Worm (Caenorhabditis elegans) whole organism, L2 larva: ENCODE data around the gene str-146.

Experiments used
- F13H6.1 ChIP-seq: sonication (generic microtip); optimal IDR thresholded peaks from 2 replicates; lab custom pipeline; 2016; ENCODE audit warnings: missing genetic modification characterization, missing compliant biosample characterization
- alr-1 ChIP-seq: fragments of 150-350 bp; optimal IDR thresholded peaks from 2 replicates; lab custom pipeline; 2014; ENCODE audit warnings: missing biosample characterization, missing genetic modification characterization
- aly-2 ChIP-seq: fragments of 150-350 bp; optimal IDR thresholded peaks from 2 replicates; lab custom pipeline; 2014; ENCODE audit warnings: missing biosample characterization, missing genetic modification characterization
- egl-27 ChIP-seq: sonication (generic microtip); optimal IDR thresholded peaks from 3 replicates; lab custom pipeline; 2017; ENCODE audit warnings: missing biosample characterization, missing genetic modification reagents, missing genetic modification characterization
- elt-3 ChIP-seq: sonication (generic microtip); optimal IDR thresholded peaks from 2 replicates; lab custom pipeline; 2017; ENCODE audit warnings: missing biosample characterization, missing genetic modification characterization
- nhr-11 ChIP-seq: fragments of 150-350 bp; optimal IDR thresholded peaks from 2 replicates; lab custom pipeline; 2014; ENCODE audit warnings: missing biosample characterization, missing genetic modification characterization
- nhr-6 ChIP-seq: fragments of 150-350 bp; optimal IDR thresholded peaks from 2 replicates; lab custom pipeline; 2014; ENCODE audit warnings: missing biosample characterization, missing genetic modification characterization
- skn-1 ChIP-seq: sonication (generic microtip); optimal IDR thresholded peaks from 2 replicates; lab custom pipeline; 2017; ENCODE audit warnings: missing biosample characterization, missing genetic modification characterization
- snpc-4 ChIP-seq: fragments of 150-350 bp; optimal IDR thresholded peaks from 2 replicates; lab custom pipeline; 2014; ENCODE audit warnings: missing biosample characterization, missing genetic modification characterization
- unc-55 ChIP-seq: fragments of 150-350 bp; sonication (generic microtip); optimal IDR thresholded peaks from 3 replicates; lab custom pipeline; 2014; ENCODE audit warnings: missing biosample characterization, missing genetic modification reagents, missing genetic modification characterization
- zag-1 ChIP-seq: fragments of 150-350 bp; optimal IDR thresholded peaks from 2 replicates; lab custom pipeline; 2014; ENCODE audit warnings: missing biosample characterization, missing genetic modification characterization

DNA sequence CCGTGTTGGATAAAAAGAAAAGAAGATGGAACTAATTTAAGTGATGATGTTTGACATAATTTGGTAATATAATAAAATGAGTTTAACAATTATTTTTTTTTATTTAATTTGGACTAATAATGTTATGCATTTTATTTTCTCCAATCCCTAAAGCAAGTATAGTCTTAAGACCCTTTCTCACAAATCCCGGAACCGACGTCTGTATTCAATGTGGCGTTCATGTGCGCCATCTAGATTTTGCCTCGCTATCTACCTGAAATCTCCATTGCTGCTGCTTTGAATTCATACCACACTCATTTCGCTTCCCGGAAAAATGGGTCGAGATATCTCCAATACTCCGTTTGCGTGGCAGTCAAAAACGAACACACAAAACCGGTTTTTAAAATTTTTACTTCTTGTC, 28.1 kb upstream of the str-146 start, which contains the start of gene D1014.5:
- TF ChIP-seq nhr-6 (tag; lab: Kevin White, UChicago) = no peak
- no peak for TF ChIP-seq zag-1
- TF ChIP-seq snpc-4 (tag; lab: Kevin White, UChicago) = no peak
- no peak for TF ChIP-seq alr-1 (tag; lab: Kevin White, UChicago)
- no peak for TF ChIP-seq aly-2 (tag; lab: Kevin White, UChicago)
- no peak for TF ChIP-seq skn-1 (tag; lab: Kevin White, UChicago)
- no peak for TF ChIP-seq egl-27 (tag; lab: Kevin White, UChicago)
- no peak for TF ChIP-seq elt-3 (tag; lab: Kevin White, UChicago)
- TF ChIP-seq nhr-11 (tag; lab: Kevin White, UChicago) = no peak
- TF ChIP-seq unc-55 (GFP tag; lab: Kevin White, UChicago) = no peak
- no peak for TF ChIP-seq F13H6.1 (tag; lab: Kevin White, UChicago)
